Worm (Caenorhabditis elegans) whole organism, L1 larva: ENCODE measurements around the gene R04B5.7.

Experiments
- C34B4.2 ChIP-seq: sonication (generic microtip); optimal IDR thresholded peaks from 2 replicates; lab custom pipeline; 2017; ENCODE audit warnings: mild to moderate bottlenecking, missing genetic modification characterization, missing compliant biosample characterization
- Y116A8C.19 ChIP-seq: sonication (generic microtip); optimal IDR thresholded peaks from 2 replicates; lab custom pipeline; 2016; ENCODE audit warnings: missing compliant biosample characterization, missing genetic modification characterization, borderline replicate concordance
- alr-1 ChIP-seq: fragments of 200-800 bp; sonication (Bioruptor generic); optimal IDR thresholded peaks from 2 replicates; lab custom pipeline; 2018; ENCODE audit warnings: borderline replicate concordance, mild to moderate bottlenecking, missing genetic modification characterization, missing compliant biosample characterization
- ama-1 ChIP-seq: fragments of 150-350 bp; optimal IDR thresholded peaks from 2 replicates; lab custom pipeline; 2014
- blmp-1 ChIP-seq: fragments of 150-350 bp; optimal IDR thresholded peaks from 2 replicates; lab custom pipeline; 2014; ENCODE audit warnings: missing biosample characterization, missing genetic modification characterization
- ceh-82 ChIP-seq, 3 experiments: fragments of 150-350 bp in 1 of 3; sonication (generic microtip) in 2 of 3; optimal IDR thresholded peaks; 2 replicates each; lab custom pipeline; 2014 to 2017; ENCODE audit warnings: missing biosample characterization in 3 of 3, missing genetic modification characterization in 3 of 3
- ces-1 ChIP-seq: fragments of 150-350 bp; optimal IDR thresholded peaks from 2 replicates; lab custom pipeline; 2014; ENCODE audit warnings: missing biosample characterization, missing genetic modification reagents, missing genetic modification characterization
- dsc-1 ChIP-seq: sonication (generic microtip); optimal IDR thresholded peaks from 2 replicates; lab custom pipeline; 2016; ENCODE audit warnings: mild to moderate bottlenecking, missing genetic modification characterization, missing compliant biosample characterization
- efl-1 ChIP-seq, 4 experiments: fragments of 150-350 bp; optimal IDR thresholded peaks in 3 of 4; peaks in 1 of 4; 1 replicate in 1 of 4; 2 replicates in 3 of 4; lab custom pipeline; 2014; ENCODE audit warnings: missing biosample characterization in 2 of 4, missing genetic modification characterization in 2 of 4, missing genetic modification reagents in 2 of 4
- efl-3 ChIP-seq: fragments of 200-800 bp; sonication (Bioruptor generic); optimal IDR thresholded peaks from 2 replicates; lab custom pipeline; 2018; ENCODE audit warnings: mild to moderate bottlenecking, missing genetic modification characterization, missing compliant biosample characterization
- egl-13 ChIP-seq: sonication (generic microtip); optimal IDR thresholded peaks from 2 replicates; lab custom pipeline; 2016; ENCODE audit warnings: missing genotype, missing genetic modification reagents, missing genetic modification characterization, missing compliant biosample characterization
- egl-27 ChIP-seq, 2 experiments: fragments of 150-350 bp in 1 of 2; sonication (generic microtip); optimal IDR thresholded peaks; 3 replicates each; lab custom pipeline; 2017 to 2018; ENCODE audit warnings: missing biosample characterization in 2 of 2, missing genetic modification characterization in 2 of 2, missing genetic modification reagents in 2 of 2
- elt-2 ChIP-seq: sonication (generic microtip); optimal IDR thresholded peaks from 2 replicates; lab custom pipeline; 2016; ENCODE audit warnings: missing genetic modification characterization, mild to moderate bottlenecking, inconsistent platforms, missing compliant biosample characterization, missing genetic modification reagents
- fkh-8 ChIP-seq: sonication (generic microtip); optimal IDR thresholded peaks from 2 replicates; lab custom pipeline; 2016; ENCODE audit warnings: mild to moderate bottlenecking, missing genetic modification characterization, missing compliant biosample characterization
- hlh-17 ChIP-seq: fragments of 200-800 bp; sonication (Bioruptor generic); optimal IDR thresholded peaks from 2 replicates; lab custom pipeline; 2018; ENCODE audit warnings: missing genetic modification characterization, mild to moderate bottlenecking, missing compliant biosample characterization, moderate library complexity, borderline replicate concordance
- hpl-2 ChIP-seq: fragments of 150-350 bp; optimal IDR thresholded peaks from 2 replicates; lab custom pipeline; 2014; ENCODE audit warnings: missing biosample characterization, missing genetic modification reagents, missing genetic modification characterization
- isw-1 ChIP-seq: fragments of 200-800 bp; sonication (Bioruptor generic); IDR thresholded peaks from 2 replicates; pipeline ENCODE4 v1.3.6; 2022; ENCODE audit warnings: missing genetic modification characterization, missing compliant biosample characterization
- lin-14 ChIP-seq: fragments of 200-800 bp; sonication (Bioruptor generic); optimal IDR thresholded peaks from 2 replicates; lab custom pipeline; 2018; ENCODE audit warnings: mild to moderate bottlenecking, missing genetic modification characterization, moderate library complexity, missing compliant biosample characterization
- lin-15B ChIP-seq: fragments of 150-350 bp; sonication (generic microtip); optimal IDR thresholded peaks from 3 replicates; lab custom pipeline; 2014; ENCODE audit warnings: missing biosample characterization, missing genetic modification characterization
- lin-35 ChIP-seq, 2 experiments: fragments of 150-350 bp; optimal IDR thresholded peaks; 2 replicates each; lab custom pipeline; 2014; ENCODE audit warnings: missing biosample characterization in 2 of 2, missing genetic modification characterization in 2 of 2, missing genetic modification reagents in 2 of 2
- lin-39 ChIP-seq: fragments of 150-350 bp; optimal IDR thresholded peaks from 2 replicates; lab custom pipeline; 2014; ENCODE audit warnings: missing biosample characterization, missing genetic modification reagents, missing genetic modification characterization
- lsy-2 ChIP-seq, 2 experiments: fragments of 150-350 bp; optimal IDR thresholded peaks; 2 replicates each; lab custom pipeline; 2014; ENCODE audit warnings: missing biosample characterization in 2 of 2, missing genetic modification characterization in 2 of 2
- mef-2 ChIP-seq: fragments of 150-350 bp; optimal IDR thresholded peaks from 2 replicates; lab custom pipeline; 2014; ENCODE audit warnings: missing biosample characterization, missing genetic modification characterization
- mep-1 ChIP-seq: fragments of 150-350 bp; optimal IDR thresholded peaks from 2 replicates; lab custom pipeline; 2014; ENCODE audit warnings: missing biosample characterization, missing genetic modification characterization
- nhr-11 ChIP-seq: fragments of 150-350 bp; optimal IDR thresholded peaks from 2 replicates; lab custom pipeline; 2014; ENCODE audit warnings: missing biosample characterization, missing genetic modification characterization
- nhr-20 ChIP-seq: sonication (generic microtip); optimal IDR thresholded peaks from 2 replicates; lab custom pipeline; 2016; ENCODE audit warnings: mild to moderate bottlenecking, missing genetic modification characterization, missing compliant biosample characterization
- nhr-47 ChIP-seq: sonication (generic microtip); optimal IDR thresholded peaks from 2 replicates; lab custom pipeline; 2016; ENCODE audit warnings: mild to moderate bottlenecking, missing genetic modification characterization, moderate library complexity, missing compliant biosample characterization
- nhr-71 ChIP-seq: sonication (generic microtip); optimal IDR thresholded peaks from 2 replicates; lab custom pipeline; 2016; ENCODE audit warnings: mild to moderate bottlenecking, missing genetic modification characterization, moderate library complexity, missing compliant biosample characterization
- pag-3 ChIP-seq: sonication (generic microtip); optimal IDR thresholded peaks from 2 replicates; lab custom pipeline; 2017; ENCODE audit warnings: missing genetic modification characterization, mild to moderate bottlenecking, missing compliant biosample characterization, antibody characterized with exemption, borderline replicate concordance; ENCODE audit not compliant: insufficient read depth
- skn-1 ChIP-seq: fragments of 150-350 bp; optimal IDR thresholded peaks from 2 replicates; lab custom pipeline; 2014; ENCODE audit warnings: missing biosample characterization, missing genetic modification characterization
- snpc-4 ChIP-seq: fragments of 150-350 bp; optimal IDR thresholded peaks from 2 replicates; lab custom pipeline; 2014; ENCODE audit warnings: missing biosample characterization, missing genetic modification characterization
- snu-23 ChIP-seq: sonication (generic microtip); optimal IDR thresholded peaks from 2 replicates; lab custom pipeline; 2016; ENCODE audit warnings: missing genetic modification characterization, missing compliant biosample characterization
- sptf-1 ChIP-seq: fragments of 150-350 bp; optimal IDR thresholded peaks from 2 replicates; lab custom pipeline; 2014; ENCODE audit warnings: missing biosample characterization, missing genetic modification characterization
- swsn-7 ChIP-seq: sonication (generic microtip); optimal IDR thresholded peaks from 2 replicates; lab custom pipeline; 2016; ENCODE audit warnings: missing genetic modification characterization, missing compliant biosample characterization
- unc-130 ChIP-seq: fragments of 150-350 bp; optimal IDR thresholded peaks from 2 replicates; lab custom pipeline; 2017; ENCODE audit warnings: missing biosample characterization, missing genetic modification characterization, inconsistent platforms
- unc-62 ChIP-seq: fragments of 150-350 bp; optimal IDR thresholded peaks from 2 replicates; lab custom pipeline; 2014; ENCODE audit warnings: missing biosample characterization, missing genetic modification reagents, missing genetic modification characterization
- unc-86 ChIP-seq: sonication (generic microtip); optimal IDR thresholded peaks from 2 replicates; lab custom pipeline; 2016; ENCODE audit warnings: missing genetic modification characterization, missing compliant biosample characterization
- xbp-1 ChIP-seq: sonication (generic microtip); optimal IDR thresholded peaks from 2 replicates; lab custom pipeline; 2016; ENCODE audit warnings: missing genetic modification characterization, missing compliant biosample characterization
- zip-4 ChIP-seq: fragments of 200-800 bp; sonication (Bioruptor generic); optimal IDR thresholded peaks from 2 replicates; lab custom pipeline; 2018; ENCODE audit warnings: mild to moderate bottlenecking, missing genetic modification characterization, moderate library complexity, missing compliant biosample characterization
- ztf-11 ChIP-seq, 2 experiments: sonication (generic microtip); optimal IDR thresholded peaks; 2 replicates each; lab custom pipeline; 2016 to 2017; ENCODE audit warnings: missing genetic modification characterization in 2 of 2, missing biosample characterization in 1 of 2, missing compliant biosample characterization in 1 of 2

Gene R04B5.7

DNA sequence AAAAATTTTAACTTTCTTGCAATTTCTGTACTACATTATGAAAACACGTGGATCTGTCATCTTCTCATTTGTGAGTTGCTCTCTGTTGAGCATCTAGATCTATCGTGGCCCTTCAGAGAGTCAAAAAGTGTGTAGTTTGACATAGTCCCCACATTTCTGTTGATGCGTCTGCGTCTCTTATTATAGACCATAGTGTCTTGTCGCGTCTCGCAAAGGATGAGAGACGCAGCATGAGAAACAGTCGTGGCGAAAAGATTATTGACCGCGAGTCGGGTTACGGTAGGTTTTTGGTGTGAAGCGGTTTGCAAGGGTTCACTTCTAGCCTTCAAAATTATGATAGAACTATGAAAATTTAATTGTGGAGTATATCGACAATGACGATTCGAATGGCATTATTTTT is 48.1 kb downstream of the R04B5.7 start (continued):
- TF ChIP-seq snpc-4 (tag; lab: Kevin White, UChicago) (peak; percentile 11), hpl-2 (no peak), unc-86 (tag; lab: Kevin White, UChicago) (peak; percentile 68), egl-13 (peak; percentile 45), efl-3 (GFP tag; lab: Kevin White, UChicago) (no peak), dsc-1 (peak; percentile 54), xbp-1 (tag; lab: Kevin White, UChicago) (peak; percentile 69), sptf-1 (no peak), lsy-2 (tag; optimal IDR thresholded peaks at IDR 0.05; lab: Kevin White, UChicago) (peak; percentile 95 to 98), nhr-20 (peak; percentile 92), lin-15B (tag; lab: Kevin White, UChicago) (no peak), ztf-11 (tag; optimal IDR thresholded peaks at IDR 0.05; lab: Kevin White, UChicago) (no peak), alr-1 (tag; lab: Kevin White, UChicago) (no peak), fkh-8 (tag; lab: Kevin White, UChicago) (peak; percentile 5), nhr-11 (tag; lab: Kevin White, UChicago) (peak; percentile 11), ces-1 (GFP tag; lab: Kevin White, UChicago) (no peak), zip-4 (no peak), lin-14 (peak; percentile 89), egl-27 (tag; optimal IDR thresholded peaks at IDR 0.05; lab: Kevin White, UChicago) (peak in 1 of 2 experiments; percentile 24), pag-3 (tag; lab: Kevin White, UChicago) (no peak), Y116A8C.19 (tag; lab: Kevin White, UChicago) (no peak), efl-1 (optimal IDR thresholded peaks at IDR 0.05; lab: Kevin White, UChicago) (peak; percentile 71 to 85), efl-1 (GFP tag; optimal IDR thresholded peaks at IDR 0.05 in 1 of 2; lab: Kevin White, UChicago) (peak; percentile 21 to 92), hlh-17 (GFP tag; lab: Kevin White, UChicago) (no peak), ama-1 (peak; percentile 12), unc-130 (tag; lab: Kevin White, UChicago) (peak; percentile 55), skn-1 (tag; lab: Kevin White, UChicago) (peak; percentile 63), isw-1 (GFP tag; lab: Robert Waterston, UW) (peak; percentile 28; the same call in 1 of the 2 replicates), lin-39 (tag; lab: Kevin White, UChicago) (peak; percentile 25), unc-62 (GFP tag; lab: Kevin White, UChicago) (no peak), mef-2 (tag; lab: Kevin White, UChicago) (no peak)

DNA sequence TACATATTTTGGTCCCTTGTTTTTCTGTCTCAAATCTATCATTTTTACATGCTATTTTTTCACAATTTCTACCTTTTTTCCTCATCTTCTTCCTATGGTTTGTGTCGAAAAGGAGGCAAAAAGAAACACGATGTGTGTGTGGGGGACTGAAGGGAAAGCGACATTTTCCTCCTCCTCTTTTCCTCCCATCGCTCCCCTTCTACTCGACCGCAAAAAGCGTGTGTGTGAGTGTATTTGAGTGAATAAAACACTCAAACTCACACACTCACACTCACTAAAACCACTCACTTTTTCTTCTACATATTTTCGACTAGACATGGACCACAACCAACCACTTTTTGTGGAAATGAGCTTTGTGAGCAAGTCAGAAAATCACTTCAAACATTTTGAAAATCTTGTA is 48.9 kb downstream of the R04B5.7 start:
- TF ChIP-seq nhr-20 (peak; percentile 3), lin-14 (peak; percentile 68), nhr-47 (tag; lab: Kevin White, UChicago) (peak; percentile 25), zip-4 (no peak), dsc-1 (no peak), snu-23 (GFP tag; lab: Kevin White, UChicago) (peak; percentile 31), mep-1 (tag; lab: Kevin White, UChicago) (peak; percentile 21), elt-2 (tag; lab: Kevin White, UChicago) (no peak), C34B4.2 (tag; lab: Kevin White, UChicago) (no peak), swsn-7 (peak; percentile 22), pag-3 (tag; lab: Kevin White, UChicago) (no peak), lsy-2 (tag; optimal IDR thresholded peaks at IDR 0.05; lab: Kevin White, UChicago) (peak; percentile 33 to 54), fkh-8 (tag; lab: Kevin White, UChicago) (peak; percentile 47), efl-1 (optimal IDR thresholded peaks at IDR 0.05; lab: Kevin White, UChicago) (peak; percentile 1 to 2), efl-1 (GFP tag; optimal IDR thresholded peaks at IDR 0.05 in 1 of 2; lab: Kevin White, UChicago) (no peak), nhr-71 (peak; percentile 34), blmp-1 (tag; lab: Kevin White, UChicago) (peak; percentile 3), lin-35 (GFP tag; optimal IDR thresholded peaks at IDR 0.05; lab: Kevin White, UChicago) (peak in 1 of 2 experiments; percentile 4), isw-1 (GFP tag; lab: Robert Waterston, UW) (peak; percentile 8; the same call in 1 of the 2 replicates), hlh-17 (GFP tag; lab: Kevin White, UChicago) (no peak), lin-39 (tag; lab: Kevin White, UChicago) (no peak), ceh-82 (tag; optimal IDR thresholded peaks at IDR 0.05; lab: Kevin White, UChicago) (peak in 1 of 3 experiments; percentile 50)
